Fruit fly (Drosophila melanogaster): Measurements from ENCODE around the gene Myc.
A peak's percentile ranks its signal among the peaks of the same experiment; 100 is the strongest.

The Myc gene

dm6 chrX:3357724-3358179 is 15.2 kb upstream of the Myc start (continued):
- no peak for TF ChIP-seq CG17361 (GFP tag; IDR thresholded peaks at IDR 0.05)
- no peak for TF ChIP-seq CG1602 (GFP tag; optimal IDR thresholded peaks at IDR 0.05)
- no peak for TF ChIP-seq GATAe (GFP tag; conservative IDR thresholded peaks at IDR 0.05)
- TF ChIP-seq CG17802 (tag; optimal IDR thresholded peaks at IDR 0.05): no peak
- no peak for TF ChIP-seq sisA (GFP tag; IDR thresholded peaks at IDR 0.05)
- TF ChIP-seq z (GFP tag; IDR thresholded peaks at IDR 0.05): no peak

DNA sequence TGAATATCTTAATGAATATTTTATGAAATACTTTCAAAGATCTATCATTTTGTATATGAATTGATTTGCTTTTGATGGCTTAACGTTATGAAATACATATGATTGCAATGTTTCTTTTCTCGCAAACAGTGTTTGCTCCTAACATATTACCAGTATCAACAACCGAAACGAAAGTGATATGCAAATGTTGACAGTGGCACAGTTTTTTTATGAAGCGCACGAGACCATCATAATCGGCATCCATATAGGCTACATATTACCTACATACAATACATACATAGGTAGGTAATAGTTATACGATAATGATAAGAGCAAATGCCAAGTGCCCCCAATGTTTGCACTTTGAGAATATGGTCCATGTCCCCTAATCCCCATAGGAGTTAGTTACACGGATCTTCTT is 14.1 kb upstream of the Myc start:
- TF ChIP-seq Side (GFP tag; optimal IDR thresholded peaks at IDR 0.05): peak; percentile 12
- no peak for TF ChIP-seq Sry-δ (GFP tag; optimal IDR thresholded peaks at IDR 0.05)
- peak; percentile 60 for TF ChIP-seq Blimp-1 (GFP tag; optimal IDR thresholded peaks at IDR 0.05)
- peak; percentile 35; the same call in 1 of the 3 replicates for TF ChIP-seq otp (GFP tag; IDR thresholded peaks at IDR 0.05)
- peak; percentile 39 for TF ChIP-seq MTF-1 (GFP tag; optimal IDR thresholded peaks at IDR 0.05; ENCODE audit: borderline replicate concordance)
- peak in 1 of 2 experiments; percentile 2 for TF ChIP-seq Pdp1 (GFP tag; optimal IDR thresholded peaks at IDR 0.05)
- TF ChIP-seq MESR4 (GFP tag; optimal IDR thresholded peaks at IDR 0.05): no peak
- no peak for TF ChIP-seq Mad (GFP tag; optimal IDR thresholded peaks at IDR 0.05)
- TF ChIP-seq CG8478 (optimal IDR thresholded peaks at IDR 0.05): no peak
- TF ChIP-seq CG1024 (GFP tag; IDR thresholded peaks at IDR 0.05): peak; percentile 51; the same call in 1 of the 2 replicates
- TF ChIP-seq jigr1 (GFP tag; IDR thresholded peaks at IDR 0.05): no peak
- peak; percentile 8 for TF ChIP-seq ac (GFP tag; optimal IDR thresholded peaks at IDR 0.05)
- TF ChIP-seq so (GFP tag; IDR thresholded peaks at IDR 0.05): peak; percentile 30; the same call in 1 of the 3 replicates
- no peak for TF ChIP-seq croc (GFP tag; conservative IDR thresholded peaks at IDR 0.05)
- TF ChIP-seq prd (optimal IDR thresholded peaks at IDR 0.05): no peak
- peak; percentile 25; the same call in 1 of the 3 replicates for TF ChIP-seq prd (GFP tag; IDR thresholded peaks at IDR 0.05)
- peak; percentile 13 for TF ChIP-seq Camta (GFP tag; optimal IDR thresholded peaks at IDR 0.05)
- TF ChIP-seq CG18764 (GFP tag; optimal IDR thresholded peaks at IDR 0.05): peak; percentile 0
- TF ChIP-seq sens (GFP tag): peak; percentile 72
- TF ChIP-seq sna (GFP tag; IDR thresholded peaks at IDR 0.05; ENCODE audit: partially characterized antibody): no peak
- no peak for TF ChIP-seq CG10267 (tag; optimal IDR thresholded peaks at IDR 0.05)
- no peak for TF ChIP-seq Poxn (GFP tag; IDR thresholded peaks at IDR 0.05)
- TF ChIP-seq CG17359 (tag; optimal IDR thresholded peaks at IDR 0.05): peak; percentile 1
- peak; percentile 2 for TF ChIP-seq Lhr (GFP tag; optimal IDR thresholded peaks at IDR 0.05)
- TF ChIP-seq tll (GFP tag; optimal IDR thresholded peaks at IDR 0.05): no peak
- TF ChIP-seq peb (GFP tag; IDR thresholded peaks at IDR 0.05): peak; percentile 23; the same call in 1 of the 2 replicates
- peak; percentile 35 for TF ChIP-seq fd102C (GFP tag; optimal IDR thresholded peaks at IDR 0.05)
- TF ChIP-seq CG1603 (tag; optimal IDR thresholded peaks at IDR 0.05): peak; percentile 26
- TF ChIP-seq Atf6 (GFP tag; IDR thresholded peaks at IDR 0.05): no peak
- TF ChIP-seq Xrp1 (GFP tag; IDR thresholded peaks at IDR 0.05): 0 out of 2 replicates have a peak, but pooled peaks have one; percentile 21
- no peak for TF ChIP-seq CkIIα-i1 (GFP tag; IDR thresholded peaks at IDR 0.05)
- TF ChIP-seq CG34224 (GFP tag; IDR thresholded peaks at IDR 0.05; ENCODE audit: partially characterized antibody): no peak
- TF ChIP-seq CG14965 (GFP tag; optimal IDR thresholded peaks at IDR 0.05; ENCODE audit: borderline replicate concordance): no peak
- TF ChIP-seq CG7786 (GFP tag; optimal IDR thresholded peaks at IDR 0.05): no peak
- TF ChIP-seq wek (GFP tag; optimal IDR thresholded peaks at IDR 0.05): peak; percentile 25
- peak; percentile 50 for TF ChIP-seq CG15696 (tag; optimal IDR thresholded peaks at IDR 0.05)
- no peak for TF ChIP-seq BtbVII (GFP tag; optimal IDR thresholded peaks at IDR 0.05)
- peak; percentile 23 for TF ChIP-seq gem (tag; optimal IDR thresholded peaks at IDR 0.05)
- TF ChIP-seq Med (GFP tag): peak; percentile 66
- TF ChIP-seq CG14710 (tag; optimal IDR thresholded peaks at IDR 0.05): peak; percentile 2
- peak; percentile 9 for TF ChIP-seq Asciz (GFP tag; optimal IDR thresholded peaks at IDR 0.05)
- no peak for TF ChIP-seq Kr (GFP tag; optimal IDR thresholded peaks at IDR 0.05)
- no peak for TF ChIP-seq CrebB (tag; optimal IDR thresholded peaks at IDR 0.05)
